Worm (Caenorhabditis elegans) whole organism, L2 larva: ENCODE measurements around the gene phat-8.
"Not testable (repeated sequence)": the region's sequence is repeated elsewhere in the genome, so short reads cannot be mapped to it uniquely, and the experiment has no call there.

Source experiments
- C34F6.9 ChIP-seq: fragments of 150-350 bp; optimal IDR thresholded peaks from 2 replicates; lab custom pipeline; 2014; ENCODE audit warnings: missing biosample characterization, missing genetic modification characterization
- F13H6.1 ChIP-seq: sonication (generic microtip); optimal IDR thresholded peaks from 2 replicates; lab custom pipeline; 2016; ENCODE audit warnings: missing genetic modification characterization, missing compliant biosample characterization
- R02D3.7 ChIP-seq: fragments of 150-350 bp; optimal IDR thresholded peaks from 2 replicates; lab custom pipeline; 2014; ENCODE audit warnings: missing biosample characterization, missing genetic modification characterization
- Y55F3AM.14 ChIP-seq: fragments of 200-800 bp; sonication (Bioruptor generic); optimal IDR thresholded peaks from 2 replicates; lab custom pipeline; 2018; ENCODE audit warnings: mild to moderate bottlenecking, missing genetic modification characterization, missing compliant biosample characterization
- ZK546.5 ChIP-seq: sonication (generic microtip); optimal IDR thresholded peaks from 2 replicates; lab custom pipeline; 2017; ENCODE audit warnings: missing biosample characterization, missing genetic modification characterization
- ama-1 ChIP-seq: fragments of 150-350 bp; optimal IDR thresholded peaks from 2 replicates; lab custom pipeline; 2018; ENCODE audit warnings: inconsistent platforms
- ceh-16 ChIP-seq: fragments of 150-350 bp; optimal IDR thresholded peaks from 2 replicates; lab custom pipeline; 2014; ENCODE audit warnings: missing biosample characterization, missing genetic modification characterization
- ceh-82 ChIP-seq: fragments of 150-350 bp; optimal IDR thresholded peaks from 2 replicates; lab custom pipeline; 2014; ENCODE audit warnings: missing biosample characterization, missing genetic modification characterization
- egl-27 ChIP-seq: sonication (generic microtip); optimal IDR thresholded peaks from 3 replicates; lab custom pipeline; 2017; ENCODE audit warnings: missing biosample characterization, missing genetic modification reagents, missing genetic modification characterization
- elt-1 ChIP-seq: fragments of 150-350 bp; optimal IDR thresholded peaks from 2 replicates; lab custom pipeline; 2014; ENCODE audit warnings: missing biosample characterization, missing genetic modification characterization
- elt-3 ChIP-seq: sonication (generic microtip); optimal IDR thresholded peaks from 2 replicates; lab custom pipeline; 2017; ENCODE audit warnings: missing biosample characterization, missing genetic modification characterization
- fos-1 ChIP-seq: fragments of 150-350 bp; optimal IDR thresholded peaks from 2 replicates; lab custom pipeline; 2014; ENCODE audit warnings: missing biosample characterization, missing genetic modification characterization
- gmeb-1 ChIP-seq: fragments of 150-350 bp; optimal IDR thresholded peaks from 2 replicates; lab custom pipeline; 2014; ENCODE audit warnings: missing biosample characterization, missing genetic modification characterization
- lin-11 ChIP-seq: fragments of 150-350 bp; sonication (generic microtip); optimal IDR thresholded peaks from 2 replicates; lab custom pipeline; 2014; ENCODE audit warnings: missing biosample characterization, missing genetic modification characterization, inconsistent platforms, mixed read lengths
- lsy-2 ChIP-seq, 2 experiments: fragments of 150-350 bp in 1 of 2; sonication (generic microtip) in 1 of 2; optimal IDR thresholded peaks; 2 replicates each; lab custom pipeline; 2014 to 2017; ENCODE audit warnings: missing biosample characterization in 2 of 2, missing genetic modification characterization in 2 of 2
- mab-5 ChIP-seq: fragments of 150-350 bp; optimal IDR thresholded peaks from 2 replicates; lab custom pipeline; 2014; ENCODE audit warnings: missing biosample characterization, missing genetic modification characterization
- mbf-1 ChIP-seq: sonication (generic microtip); optimal IDR thresholded peaks from 2 replicates; lab custom pipeline; 2017; ENCODE audit warnings: missing biosample characterization, missing genetic modification characterization
- nhr-10 ChIP-seq: sonication (generic microtip); optimal IDR thresholded peaks from 2 replicates; lab custom pipeline; 2017; ENCODE audit warnings: missing biosample characterization, missing genetic modification characterization
- nhr-11 ChIP-seq: fragments of 150-350 bp; optimal IDR thresholded peaks from 2 replicates; lab custom pipeline; 2014; ENCODE audit warnings: missing biosample characterization, missing genetic modification characterization
- nhr-12 ChIP-seq: fragments of 150-350 bp; optimal IDR thresholded peaks from 2 replicates; lab custom pipeline; 2014; ENCODE audit warnings: missing biosample characterization, missing genetic modification characterization
- nhr-129 ChIP-seq: fragments of 150-350 bp; optimal IDR thresholded peaks from 2 replicates; lab custom pipeline; 2014; ENCODE audit warnings: missing biosample characterization, missing genetic modification characterization
- nhr-23 ChIP-seq: fragments of 150-350 bp; optimal IDR thresholded peaks from 2 replicates; lab custom pipeline; 2014; ENCODE audit warnings: missing biosample characterization, missing genetic modification reagents, missing genetic modification characterization
- nhr-237 ChIP-seq: fragments of 150-350 bp; optimal IDR thresholded peaks from 2 replicates; lab custom pipeline; 2014; ENCODE audit warnings: missing biosample characterization, missing genetic modification characterization
- nhr-25 ChIP-seq: fragments of 150-350 bp; sonication (generic microtip); optimal IDR thresholded peaks from 3 replicates; lab custom pipeline; 2014; ENCODE audit warnings: missing biosample characterization, missing genetic modification characterization
- nhr-6 ChIP-seq: fragments of 150-350 bp; optimal IDR thresholded peaks from 2 replicates; lab custom pipeline; 2014; ENCODE audit warnings: missing biosample characterization, missing genetic modification characterization
- peb-1 ChIP-seq: fragments of 150-350 bp; optimal IDR thresholded peaks from 2 replicates; lab custom pipeline; 2014; ENCODE audit warnings: missing biosample characterization, missing genetic modification characterization
- sem-4 ChIP-seq: fragments of 150-350 bp; optimal IDR thresholded peaks from 2 replicates; lab custom pipeline; 2014; ENCODE audit warnings: missing biosample characterization, missing genetic modification reagents, missing genetic modification characterization
- skn-1 ChIP-seq: sonication (generic microtip); optimal IDR thresholded peaks from 2 replicates; lab custom pipeline; 2017; ENCODE audit warnings: missing biosample characterization, missing genetic modification characterization
- sma-3 ChIP-seq: sonication (generic microtip); optimal IDR thresholded peaks from 2 replicates; lab custom pipeline; 2016; ENCODE audit warnings: missing genetic modification reagents, missing genetic modification characterization, missing compliant biosample characterization
- sma-9 ChIP-seq, 2 experiments: fragments of 150-350 bp in 1 of 2; sonication (generic microtip) in 1 of 2; optimal IDR thresholded peaks; 2 replicates each; lab custom pipeline; 2014 to 2016; ENCODE audit warnings: missing genetic modification characterization in 2 of 2, mild to moderate bottlenecking in 1 of 2, missing biosample characterization in 1 of 2, missing compliant biosample characterization in 1 of 2, missing genetic modification reagents in 1 of 2, moderate library complexity in 1 of 2
- snpc-4 ChIP-seq: fragments of 150-350 bp; optimal IDR thresholded peaks from 2 replicates; lab custom pipeline; 2014; ENCODE audit warnings: missing biosample characterization, missing genetic modification characterization
- unc-39 ChIP-seq: fragments of 150-350 bp; optimal IDR thresholded peaks from 2 replicates; lab custom pipeline; 2014; ENCODE audit warnings: missing biosample characterization, missing genetic modification characterization
- unc-55 ChIP-seq: fragments of 150-350 bp; sonication (generic microtip); optimal IDR thresholded peaks from 3 replicates; lab custom pipeline; 2014; ENCODE audit warnings: missing biosample characterization, missing genetic modification reagents, missing genetic modification characterization
- unc-62 ChIP-seq: fragments of 150-350 bp; optimal IDR thresholded peaks from 2 replicates; lab custom pipeline; 2014; ENCODE audit warnings: missing biosample characterization, missing genetic modification reagents, missing genetic modification characterization
- zag-1 ChIP-seq: fragments of 150-350 bp; optimal IDR thresholded peaks from 2 replicates; lab custom pipeline; 2014; ENCODE audit warnings: missing biosample characterization, missing genetic modification characterization
- ztf-1 ChIP-seq: fragments of 200-800 bp; sonication (Bioruptor generic); conservative IDR thresholded peaks from 2 replicates; pipeline ENCODE4 v1.3.6; 2022; ENCODE audit warnings: missing genetic modification characterization, missing compliant biosample characterization

phat-8 gene

ce11 chrII:12432356-12432755 lies 39.2 kb upstream of the phat-8 start, which contains the start of gene dct-12:
dct-12 (minus strand) TSS chrII:12432456.
- TF ChIP-seq nhr-237 (tag; lab: Kevin White, UChicago): no peak
- no peak for TF ChIP-seq lsy-2 (tag; optimal IDR thresholded peaks at IDR 0.05; lab: Kevin White, UChicago)
- TF ChIP-seq nhr-6 (tag; lab: Kevin White, UChicago): no peak
- no peak for TF ChIP-seq elt-3 (tag; lab: Kevin White, UChicago)
- no peak for TF ChIP-seq Y55F3AM.14
- TF ChIP-seq mab-5 (tag; lab: Kevin White, UChicago): no peak
- TF ChIP-seq egl-27 (tag; lab: Kevin White, UChicago): no peak
- no peak for TF ChIP-seq peb-1
- no peak for TF ChIP-seq unc-55
- no peak for TF ChIP-seq nhr-12 (tag; lab: Kevin White, UChicago)
- TF ChIP-seq ZK546.5 (tag; lab: Kevin White, UChicago): no peak
- TF ChIP-seq nhr-10 (tag; lab: Kevin White, UChicago): no peak
- TF ChIP-seq elt-1: no peak
- TF ChIP-seq skn-1 (tag; lab: Kevin White, UChicago): no peak
- TF ChIP-seq F13H6.1 (tag; lab: Kevin White, UChicago): no peak
- TF ChIP-seq C34F6.9: no peak
- TF ChIP-seq zag-1 (tag; lab: Kevin White, UChicago): no peak

ce11 chrII:12435202-12435872 lies 36.3 kb upstream of the phat-8 start:
- TF ChIP-seq F13H6.1 (tag; lab: Kevin White, UChicago): no peak
- no peak for TF ChIP-seq Y55F3AM.14

ce11 chrII:12436717-12437116 lies 34.9 kb upstream of the phat-8 start:
- TF ChIP-seq unc-62 (GFP tag; lab: Kevin White, UChicago): no peak
- TF ChIP-seq mbf-1 (tag; lab: Kevin White, UChicago): no peak
- no peak for TF ChIP-seq fos-1
- no peak for TF ChIP-seq nhr-23 (tag; lab: Kevin White, UChicago)
- no peak for TF ChIP-seq ceh-16 (tag; lab: Kevin White, UChicago)
- no peak for TF ChIP-seq sem-4
- TF ChIP-seq snpc-4 (tag; lab: Kevin White, UChicago): no peak
- TF ChIP-seq mab-5 (tag; lab: Kevin White, UChicago): no peak
- TF ChIP-seq, all 48 proteins: peak for 0

ce11 chrII:12438441-12438840 lies 33.2 kb upstream of the phat-8 start, which contains the start of gene Y57A10C.9:
Y57A10C.9 (minus strand) TSS chrII:12438541.
- TF ChIP-seq ama-1 (lab: Kevin White, UChicago) (no peak), fos-1 (no peak), elt-3 (tag; lab: Kevin White, UChicago) (no peak), ceh-82 (tag; lab: Kevin White, UChicago) (no peak), F13H6.1 (tag; lab: Kevin White, UChicago) (no peak), Y55F3AM.14 (no peak), lsy-2 (tag; optimal IDR thresholded peaks at IDR 0.05; lab: Kevin White, UChicago) (no peak), unc-62 (GFP tag; lab: Kevin White, UChicago) (no peak), gmeb-1 (tag; lab: Kevin White, UChicago) (no peak), zag-1 (tag; lab: Kevin White, UChicago) (no peak), egl-27 (tag; lab: Kevin White, UChicago) (no peak), nhr-129 (tag; lab: Kevin White, UChicago) (no peak), R02D3.7 (tag; lab: Kevin White, UChicago) (no peak), nhr-25 (tag; lab: Kevin White, UChicago) (no peak), mbf-1 (tag; lab: Kevin White, UChicago) (no peak), unc-39 (no peak), ztf-1 (GFP tag; lab: Robert Waterston, UW) (no peak), sma-9 (GFP tag; optimal IDR thresholded peaks at IDR 0.05; lab: Kevin White, UChicago) (no peak), sma-9 (tag; optimal IDR thresholded peaks at IDR 0.05; lab: Kevin White, UChicago) (no peak), nhr-11 (tag; lab: Kevin White, UChicago) (no peak), peb-1 (no peak)
- TF ChIP-seq, all 48 proteins: peak for 0

- not testable (repeated sequence) for TF ChIP-seq sma-3 (GFP tag; lab: Kevin White, UChicago); lin-11 (tag; lab: Kevin White, UChicago); peb-1
Measured at ce11 chrII:12441164-12441563, 30.4 kb upstream of the phat-8 start, which contains the start of gene Y57A10C.10. Y57A10C.10 (minus strand) TSS chrII:12441264.
